Fruit fly (Drosophila melanogaster): ENCODE measurements around the gene CG9004.

The CG9004 gene

dm6 chr3L:2377114-2377783, 3.7 kb downstream of the CG9004 start, which contains the start of the genes CG15877 and Svil (continued):
- TF ChIP-seq Dp (GFP tag; optimal IDR thresholded peaks at IDR 0.05) (peak; percentile 58), CG10267 (tag; optimal IDR thresholded peaks at IDR 0.05) (peak; percentile 92), Scr (GFP tag; IDR thresholded peaks at IDR 0.05; ENCODE audit: partially characterized antibody) (peak; percentile 51), BEAF-32 (GFP tag; optimal IDR thresholded peaks at IDR 0.05) (peak; percentile 30), CG17186 (GFP tag; optimal IDR thresholded peaks at IDR 0.05) (no peak), NK7.1 (GFP tag; optimal IDR thresholded peaks at IDR 0.05) (no peak)

- TF ChIP-seq CrebB (tag; optimal IDR thresholded peaks at IDR 0.05) (no peak), NFAT (GFP tag; IDR thresholded peaks at IDR 0.05) (peak; percentile 35; the same call in 1 of the 2 replicates), pb (GFP tag; optimal IDR thresholded peaks at IDR 0.05) (no peak), CG13775 (GFP tag; optimal IDR thresholded peaks at IDR 0.05) (no peak), oc (tag; optimal IDR thresholded peaks at IDR 0.05) (no peak), pita (GFP tag; optimal IDR thresholded peaks at IDR 0.05) (no peak), CG16779 (GFP tag; IDR thresholded peaks at IDR 0.05) (0 out of 2 replicates have a peak, but pooled peaks have one; percentile 22), CG10543 (GFP tag; optimal IDR thresholded peaks at IDR 0.05) (no peak), CHES-1-like (GFP tag; optimal IDR thresholded peaks at IDR 0.05) (no peak), toy (GFP tag; IDR thresholded peaks at IDR 0.05) (no peak), bbx (GFP tag; IDR thresholded peaks at IDR 0.05; ENCODE audit: partially characterized antibody) (no peak), CG9437 (GFP tag; optimal IDR thresholded peaks at IDR 0.05) (no peak), Jarid2 (GFP tag; optimal IDR thresholded peaks at IDR 0.05) (peak; percentile 17), CG4404 (GFP tag; IDR thresholded peaks at IDR 0.05) (no peak), amos (GFP tag; IDR thresholded peaks at IDR 0.05; ENCODE audit: partially characterized antibody) (0 out of 2 replicates have a peak, but pooled peaks have one; percentile 5), CG1024 (GFP tag; IDR thresholded peaks at IDR 0.05) (no peak), gsb (GFP tag; IDR thresholded peaks at IDR 0.05) (no peak), CG4424 (GFP tag; optimal IDR thresholded peaks at IDR 0.05) (no peak), HLH54F (GFP tag; optimal IDR thresholded peaks at IDR 0.05) (no peak), CG32767 (GFP tag; IDR thresholded peaks at IDR 0.05) (no peak), CG15269 (tag; optimal IDR thresholded peaks at IDR 0.05) (no peak), CG8765 (GFP tag; IDR thresholded peaks at IDR 0.05) (no peak), hb (GFP tag; IDR thresholded peaks at IDR 0.05; ENCODE audit: partially characterized antibody) (no peak), eyg (GFP tag; optimal IDR thresholded peaks at IDR 0.05) (no peak), odd (GFP tag; optimal IDR thresholded peaks at IDR 0.05) (no peak), CG31224 (GFP tag; IDR thresholded peaks at IDR 0.05) (no peak), CG18619 (GFP tag; optimal IDR thresholded peaks at IDR 0.05) (no peak), CG5180 (GFP tag; optimal IDR thresholded peaks at IDR 0.05) (peak; percentile 47), z (GFP tag; IDR thresholded peaks at IDR 0.05) (peak; percentile 92), CG11723 (GFP tag; optimal IDR thresholded peaks at IDR 0.05) (no peak), ERR (GFP tag; optimal IDR thresholded peaks at IDR 0.05) (no peak), PHDP (tag; optimal IDR thresholded peaks at IDR 0.05) (no peak), scrt (GFP tag; optimal IDR thresholded peaks at IDR 0.05) (no peak), CG12659 (GFP tag; optimal IDR thresholded peaks at IDR 0.05) (no peak), tin (GFP tag; optimal IDR thresholded peaks at IDR 0.05) (no peak), CG1233 (GFP tag; optimal IDR thresholded peaks at IDR 0.05) (no peak), bigmax (GFP tag; optimal IDR thresholded peaks at IDR 0.05) (no peak), Dek (tag; optimal IDR thresholded peaks at IDR 0.05) (no peak), fru (optimal IDR thresholded peaks at IDR 0.05) (no peak), h (optimal IDR thresholded peaks at IDR 0.05) (no peak), Opbp (GFP tag; IDR thresholded peaks at IDR 0.05; ENCODE audit: partially characterized antibody) (no peak), Bgb (GFP tag; IDR thresholded peaks at IDR 0.05; ENCODE audit: partially characterized antibody) (no peak), CG32532 (GFP tag; IDR thresholded peaks at IDR 0.05) (0 out of 2 replicates have a peak, but pooled peaks have one; percentile 10)
Measured at dm6 chr3L:2378549-2378948, 5.0 kb downstream of the CG9004 start.
